Fruit fly (Drosophila melanogaster) whole organism: Measurements from ENCODE around the gene CG8142.

Experiments used
- CG8478 ChIP-seq: fragments of >200 bp; optimal IDR thresholded peaks from 2 replicates; lab custom pipeline; 2018; ENCODE audit warnings: inconsistent platforms
- Dll ChIP-seq: fragments of >200 bp; optimal IDR thresholded peaks from 2 replicates; lab custom pipeline; 2017
- EcR ChIP-seq, 2 experiments: fragments of >200 bp; optimal IDR thresholded peaks; 2 replicates each; lab custom pipeline; 2017; ENCODE audit warnings: missing biosample characterization in 2 of 2, missing genetic modification characterization in 2 of 2, missing genetic modification reagents in 2 of 2
- pan ChIP-seq: fragments of >200 bp; optimal IDR thresholded peaks from 2 replicates; lab custom pipeline; 2017
- psq ChIP-seq: fragments of >200 bp; optimal IDR thresholded peaks from 2 replicates; lab custom pipeline; 2017
- usp ChIP-seq: fragments of >200 bp; optimal IDR thresholded peaks from 2 replicates; lab custom pipeline; 2017; ENCODE audit warnings: missing biosample characterization, missing genetic modification characterization, mixed read lengths

Gene CG8142

dm6 chrX:17830211-17830616 lies 14.3 kb downstream of the CG8142 start:
- no peak for TF ChIP-seq CG8478
- TF ChIP-seq usp (GFP tag; lab: Kevin White, UChicago): no peak
- no peak for TF ChIP-seq Dll

dm6 chrX:17829083-17829997 lies 15.2 kb downstream of the CG8142 start:
- TF ChIP-seq pan (no peak), usp (GFP tag; lab: Kevin White, UChicago) (no peak), psq (lab: Kevin White, UChicago) (no peak), CG8478 (no peak), EcR (GFP tag; optimal IDR thresholded peaks at IDR 0.05; lab: Kevin White, UChicago) (no peak), Dll (no peak)

- TF ChIP-seq EcR (GFP tag; optimal IDR thresholded peaks at IDR 0.05; lab: Kevin White, UChicago) (no peak), usp (GFP tag; lab: Kevin White, UChicago) (no peak), psq (lab: Kevin White, UChicago) (no peak), Dll (no peak), CG8478 (no peak), pan (no peak)
Observed at dm6 chrX:17828298-17829033, 16.0 kb downstream of the CG8142 start.

dm6 chrX:17826807-17827703 lies 17.4 kb downstream of the CG8142 start, which contains the start of gene Socs16D:
Gene Socs16D (minus strand): TSS chrX:17827564.
- TF ChIP-seq EcR (GFP tag; optimal IDR thresholded peaks at IDR 0.05; lab: Kevin White, UChicago) (no peak), Dll (peak; percentile 81), CG8478 (peak; percentile 80)

dm6 chrX:17821466-17821865 lies 23.0 kb downstream of the CG8142 start:
- TF ChIP-seq usp (GFP tag; lab: Kevin White, UChicago) (no peak), CG8478 (no peak), psq (lab: Kevin White, UChicago) (no peak)

- TF ChIP-seq CG8478: no peak
- TF ChIP-seq psq (lab: Kevin White, UChicago): no peak
- TF ChIP-seq pan: no peak
- no peak for TF ChIP-seq Dll
- no peak for TF ChIP-seq EcR (GFP tag; optimal IDR thresholded peaks at IDR 0.05; lab: Kevin White, UChicago)
- no peak for TF ChIP-seq usp (GFP tag; lab: Kevin White, UChicago)
Observed at dm6 chrX:17820252-17820651, 24.3 kb downstream of the CG8142 start.

- no peak for TF ChIP-seq usp (GFP tag; lab: Kevin White, UChicago)
- no peak for TF ChIP-seq CG8478
Observed at dm6 chrX:17819635-17820139, 24.8 kb downstream of the CG8142 start, which contains the start of gene CG12986. Gene CG12986 (minus strand): TSS chrX:17819685.

dm6 chrX:17816437-17816836 lies 28.1 kb downstream of the CG8142 start:
- no peak for TF ChIP-seq psq (lab: Kevin White, UChicago)
- TF ChIP-seq CG8478: no peak
- TF ChIP-seq Dll: no peak
- TF ChIP-seq usp (GFP tag; lab: Kevin White, UChicago): no peak
- no peak for TF ChIP-seq pan
- TF ChIP-seq EcR (GFP tag; optimal IDR thresholded peaks at IDR 0.05; lab: Kevin White, UChicago): no peak

dm6 chrX:17814783-17815182 lies 29.7 kb downstream of the CG8142 start:
- TF ChIP-seq pan: no peak
- no peak for TF ChIP-seq usp (GFP tag; lab: Kevin White, UChicago)
- no peak for TF ChIP-seq Dll
- no peak for TF ChIP-seq CG8478
- TF ChIP-seq EcR (GFP tag; optimal IDR thresholded peaks at IDR 0.05; lab: Kevin White, UChicago): no peak
- TF ChIP-seq psq (lab: Kevin White, UChicago): no peak

- TF ChIP-seq EcR (GFP tag; optimal IDR thresholded peaks at IDR 0.05; lab: Kevin White, UChicago) (no peak), psq (lab: Kevin White, UChicago) (no peak)
Observed at dm6 chrX:17812193-17812592, 32.3 kb downstream of the CG8142 start.

- TF ChIP-seq pan: no peak
- TF ChIP-seq Dll: no peak
- TF ChIP-seq psq (lab: Kevin White, UChicago): no peak
- TF ChIP-seq usp (GFP tag; lab: Kevin White, UChicago): no peak
- no peak for TF ChIP-seq CG8478
- no peak for TF ChIP-seq EcR (GFP tag; optimal IDR thresholded peaks at IDR 0.05; lab: Kevin White, UChicago)
Observed at dm6 chrX:17806973-17807372, 37.5 kb downstream of the CG8142 start.

dm6 chrX:17806335-17806734 lies 38.2 kb downstream of the CG8142 start:
- no peak for TF ChIP-seq Dll
- no peak for TF ChIP-seq EcR (GFP tag; optimal IDR thresholded peaks at IDR 0.05; lab: Kevin White, UChicago)
- TF ChIP-seq CG8478: no peak
- TF ChIP-seq pan: no peak
- no peak for TF ChIP-seq usp (GFP tag; lab: Kevin White, UChicago)
- no peak for TF ChIP-seq psq (lab: Kevin White, UChicago)
